Fruit fly (Drosophila melanogaster): ENCODE measurements around the gene scpr-C.

dm6 chr3R:11240891-11241290 is 15.6 kb downstream of the scpr-C start, which contains the start of the genes scpr-B and scpr-A:
- no peak for TF ChIP-seq psq (optimal IDR thresholded peaks at IDR 0.05)
- no peak for TF ChIP-seq insv (optimal IDR thresholded peaks at IDR 0.05)
- no peak for TF ChIP-seq Sin3A (optimal IDR thresholded peaks at IDR 0.05)
- TF ChIP-seq h (optimal IDR thresholded peaks at IDR 0.05) = no peak

Data from Kc167 (cell line).